Fruit fly (Drosophila melanogaster): ENCODE results near the gene CG34452.
A peak's percentile ranks its signal among the peaks of the same experiment; 100 is the strongest.

CG34452 gene

DNA sequence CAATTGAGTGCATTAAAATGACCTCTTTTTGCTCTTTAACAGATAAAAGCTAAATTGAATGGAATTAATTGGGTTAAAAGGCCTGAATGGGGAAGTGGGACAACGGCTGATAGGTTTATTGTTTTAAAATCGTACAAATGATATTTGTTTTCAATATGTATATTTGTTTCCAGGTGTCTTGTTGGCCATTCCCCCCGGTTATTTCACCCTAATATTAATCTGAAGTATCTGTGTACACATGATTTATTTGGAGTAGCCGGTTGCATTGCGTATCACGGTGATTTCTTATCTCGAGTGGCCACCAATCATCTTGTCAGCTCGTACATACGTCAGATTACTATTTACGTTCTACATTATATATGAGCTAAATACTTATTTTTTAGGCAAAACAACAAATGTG is 51.3 kb downstream of the CG34452 start:
- TF ChIP-seq CG11762 (GFP tag; optimal IDR thresholded peaks at IDR 0.05; ENCODE audit: insufficient read depth) (no peak), CG6792 (GFP tag; optimal IDR thresholded peaks at IDR 0.05) (no peak), Eip78C (GFP tag) (peak; percentile 46), topi (GFP tag; optimal IDR thresholded peaks at IDR 0.05) (no peak), fkh (GFP tag; optimal IDR thresholded peaks at IDR 0.05) (peak; percentile 42), fd85E (GFP tag; optimal IDR thresholded peaks at IDR 0.05) (no peak), OdsH (GFP tag; optimal IDR thresholded peaks at IDR 0.05) (no peak), lz (GFP tag; optimal IDR thresholded peaks at IDR 0.05) (no peak), Sox15 (GFP tag; optimal IDR thresholded peaks at IDR 0.05) (no peak), esn (GFP tag; optimal IDR thresholded peaks at IDR 0.05) (no peak), Eip93F (GFP tag; optimal IDR thresholded peaks at IDR 0.05) (peak; percentile 3), dsx (GFP tag; optimal IDR thresholded peaks at IDR 0.05; ENCODE audit: poor library complexity, severe bottlenecking) (no peak), CG1621 (tag; optimal IDR thresholded peaks at IDR 0.05) (no peak), vri (GFP tag; optimal IDR thresholded peaks at IDR 0.05) (peak; percentile 83), achi (GFP tag; optimal IDR thresholded peaks at IDR 0.05) (no peak), net (GFP tag; optimal IDR thresholded peaks at IDR 0.05) (no peak), CG8119 (GFP tag; IDR thresholded peaks at IDR 0.05) (no peak), Sox14 (GFP tag; optimal IDR thresholded peaks at IDR 0.05) (no peak), CG31627 (GFP tag; optimal IDR thresholded peaks at IDR 0.05) (no peak), CG11902 (GFP tag; optimal IDR thresholded peaks at IDR 0.05) (no peak), Met (GFP tag; optimal IDR thresholded peaks at IDR 0.05) (no peak), Sox102F (GFP tag; optimal IDR thresholded peaks at IDR 0.05) (no peak), CG8632 (GFP tag; optimal IDR thresholded peaks at IDR 0.05) (peak; percentile 5), CG6808 (GFP tag; optimal IDR thresholded peaks at IDR 0.05) (no peak)
